Worm (Caenorhabditis elegans) whole organism, mixed stage, embryonic: Measurements from ENCODE around the gene rml-1.

Experiments
- bed-3 ChIP-seq: fragments of 200-800 bp; sonication (Bioruptor generic); optimal IDR thresholded peaks from 3 replicates; lab custom pipeline; 2018; ENCODE audit warnings: mild to moderate bottlenecking, missing genetic modification characterization, moderate library complexity, missing compliant biosample characterization
- ceh-43 ChIP-seq: fragments of 200-800 bp; sonication (Bioruptor generic); optimal IDR thresholded peaks from 2 replicates; lab custom pipeline; 2018; ENCODE audit warnings: mild to moderate bottlenecking, missing genetic modification characterization, moderate library complexity, missing compliant biosample characterization
- nhr-237 ChIP-seq: fragments of 150-350 bp; optimal IDR thresholded peaks from 2 replicates; lab custom pipeline; 2014; ENCODE audit warnings: missing biosample characterization, missing genetic modification characterization
- pha-4 ChIP-seq: fragments of 150-350 bp; optimal IDR thresholded peaks from 2 replicates; lab custom pipeline; 2018; ENCODE audit warnings: missing biosample characterization, missing genetic modification reagents, missing genetic modification characterization

DNA sequence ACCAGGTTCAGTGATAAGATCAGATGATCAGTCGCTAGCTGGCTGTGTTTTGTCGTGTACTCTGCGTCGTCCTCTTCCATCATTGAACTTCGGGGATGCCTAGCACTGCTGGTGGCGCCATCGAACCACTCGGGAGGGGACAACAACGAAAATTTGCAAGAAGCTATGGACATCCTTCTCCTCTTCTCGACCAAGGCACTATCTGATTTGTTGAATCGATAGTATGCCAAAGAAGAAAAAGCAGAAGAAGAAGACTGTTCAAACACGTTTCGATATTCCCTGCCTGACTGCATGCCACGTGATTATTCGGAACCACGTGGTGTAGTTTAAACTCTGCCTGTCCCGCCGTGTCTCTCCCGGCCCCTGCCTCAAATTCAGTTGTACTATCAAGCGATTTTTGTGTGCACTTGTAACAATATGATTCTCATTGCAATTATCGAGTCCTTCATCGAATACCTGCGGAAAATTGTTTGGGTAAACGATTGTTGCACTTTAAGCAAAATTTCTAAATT lies 48.6 kb downstream of the rml-1 start:
- TF ChIP-seq nhr-237 (tag; lab: Kevin White, UChicago) (no peak), ceh-43 (no peak), pha-4 (tag; lab: Kevin White, UChicago) (no peak), bed-3 (GFP tag; lab: Kevin White, UChicago) (no peak)
